In genomic region chrIII:7765974-7766373, ce11 we compare ENCODE assay signal across 8 worm cellular contexts.
TF ChIP-seq lines count a peak whose summit lies in the region.

Gene ZK686.2 (minus strand): TSS chrIII:7766052.

TF ChIP-seq in whole organism, L1 larva, 84 proteins besides CTCF, POLR2A, EP300 and RAD21 (continues in another document):
- TF ChIP-seq efl-1 (optimal IDR thresholded peaks at IDR 0.05; lab: Kevin White, UChicago) (peak; percentile 37), efl-1 (GFP tag; optimal IDR thresholded peaks at IDR 0.05 in 1 of 2; lab: Kevin White, UChicago) (peak; percentile 28 to 91), mab-9 (GFP tag; IDR thresholded peaks at IDR 0.05; lab: Robert Waterston, UW) (no peak), F16B12.6 (tag; optimal IDR thresholded peaks at IDR 0.05; lab: Kevin White, UChicago) (peak; percentile 29), sup-37 (GFP tag; optimal IDR thresholded peaks at IDR 0.05; lab: Kevin White, UChicago) (no peak), nhr-20 (tag; optimal IDR thresholded peaks at IDR 0.05; lab: Kevin White, UChicago) (peak; percentile 28), lin-15B (tag; optimal IDR thresholded peaks at IDR 0.05; lab: Kevin White, UChicago) (peak; percentile 27), egl-13 (tag; optimal IDR thresholded peaks at IDR 0.05; lab: Kevin White, UChicago) (peak; percentile 21), skn-1 (tag; optimal IDR thresholded peaks at IDR 0.05; lab: Kevin White, UChicago) (peak; percentile 11), aly-2 (tag; optimal IDR thresholded peaks at IDR 0.05; lab: Kevin White, UChicago) (no peak), nhr-71 (tag; optimal IDR thresholded peaks at IDR 0.05; lab: Kevin White, UChicago) (peak; percentile 48)

TF ChIP-seq in whole organism, L2 larva, 48 proteins besides CTCF, POLR2A, EP300 and RAD21 (continues in another document):
- TF ChIP-seq mab-5 (tag; optimal IDR thresholded peaks at IDR 0.05; lab: Kevin White, UChicago) (peak; percentile 46), nhr-10 (tag; optimal IDR thresholded peaks at IDR 0.05; lab: Kevin White, UChicago) (no peak), unc-62 (GFP tag; optimal IDR thresholded peaks at IDR 0.05; lab: Kevin White, UChicago) (no peak), crh-2 (tag; optimal IDR thresholded peaks at IDR 0.05; lab: Kevin White, UChicago) (peak; percentile 33), nhr-21 (tag; optimal IDR thresholded peaks at IDR 0.05; lab: Kevin White, UChicago) (no peak), lin-13 (GFP tag; optimal IDR thresholded peaks at IDR 0.05; lab: Kevin White, UChicago) (peak; percentile 37), peb-1 (tag; optimal IDR thresholded peaks at IDR 0.05; lab: Kevin White, UChicago) (no peak), lsy-2 (tag; optimal IDR thresholded peaks at IDR 0.05; lab: Kevin White, UChicago) (peak; percentile 3 to 81), sma-9 (GFP tag; optimal IDR thresholded peaks at IDR 0.05; lab: Kevin White, UChicago) (no peak), sma-9 (tag; optimal IDR thresholded peaks at IDR 0.05; lab: Kevin White, UChicago) (no peak), gmeb-1 (tag; optimal IDR thresholded peaks at IDR 0.05; lab: Kevin White, UChicago) (peak; percentile 47), nhr-11 (tag; optimal IDR thresholded peaks at IDR 0.05; lab: Kevin White, UChicago) (no peak)

TF ChIP-seq in whole organism, L3 larva, 47 proteins besides CTCF, POLR2A, EP300 and RAD21:
- TF ChIP-seq elt-2 (tag; optimal IDR thresholded peaks at IDR 0.05; lab: Kevin White, UChicago) (no peak), ceh-9 (tag; optimal IDR thresholded peaks at IDR 0.05; lab: Kevin White, UChicago) (no peak), pha-4 (tag; optimal IDR thresholded peaks at IDR 0.05; lab: Kevin White, UChicago) (peak; percentile 69), ceh-28 (tag; optimal IDR thresholded peaks at IDR 0.05; lab: Kevin White, UChicago) (peak; percentile 55), R02D3.7 (tag; optimal IDR thresholded peaks at IDR 0.05; lab: Kevin White, UChicago) (peak; percentile 93), lin-15B (tag; optimal IDR thresholded peaks at IDR 0.05; lab: Kevin White, UChicago) (peak; percentile 35), nfya-1 (tag; optimal IDR thresholded peaks at IDR 0.05; lab: Kevin White, UChicago; ENCODE audit: insufficient read depth) (peak; percentile 58), nhr-23 (tag; optimal IDR thresholded peaks at IDR 0.05; lab: Kevin White, UChicago) (peak; percentile 44), zag-1 (tag; optimal IDR thresholded peaks at IDR 0.05; lab: Kevin White, UChicago) (no peak)

TF ChIP-seq in whole organism, L4 larva, 104 proteins besides CTCF, POLR2A, EP300 and RAD21 (continues in another document):
- peak; percentile 93 for TF ChIP-seq Y48G9A.11 (GFP tag; IDR thresholded peaks at IDR 0.05; lab: Robert Waterston, UW)
- no peak for TF ChIP-seq daf-16 (GFP tag; optimal IDR thresholded peaks at IDR 0.05; lab: Kevin White, UChicago)
- peak; percentile 13 for TF ChIP-seq daf-16 (tag; optimal IDR thresholded peaks at IDR 0.05; lab: Kevin White, UChicago)
- peak in 1 of 2 experiments; percentile 73 for TF ChIP-seq lsy-2 (tag; optimal IDR thresholded peaks at IDR 0.05; lab: Kevin White, UChicago)
- no peak for TF ChIP-seq vab-7 (GFP tag; IDR thresholded peaks at IDR 0.05; lab: Robert Waterston, UW)
- peak; percentile 60 for TF ChIP-seq R02D3.7 (tag; optimal IDR thresholded peaks at IDR 0.05; lab: Kevin White, UChicago)
- no peak for TF ChIP-seq ceh-32 (tag; optimal IDR thresholded peaks at IDR 0.05; lab: Kevin White, UChicago; ENCODE audit: poor library complexity)
- peak; percentile 93 for TF ChIP-seq T20F7.1 (GFP tag; optimal IDR thresholded peaks at IDR 0.05; lab: Kevin White, UChicago)
- TF ChIP-seq dpl-1 (GFP tag; optimal IDR thresholded peaks at IDR 0.05; lab: Kevin White, UChicago): peak; percentile 19
- TF ChIP-seq rbr-2 (tag; optimal IDR thresholded peaks at IDR 0.05; lab: Kevin White, UChicago): peak; percentile 2
- peak; percentile 67 for TF ChIP-seq mes-2 (tag; optimal IDR thresholded peaks at IDR 0.05; lab: Kevin White, UChicago; ENCODE audit: poor library complexity, severe bottlenecking)
- no peak for TF ChIP-seq hlh-11 (tag; optimal IDR thresholded peaks at IDR 0.05; lab: Kevin White, UChicago)

TF ChIP-seq in whole organism, late embryonic, 69 proteins besides CTCF, POLR2A, EP300 and RAD21:
- TF ChIP-seq ceh-48 (tag; optimal IDR thresholded peaks at IDR 0.05; lab: Kevin White, UChicago) (peak; percentile 77), nfya-1 (tag; optimal IDR thresholded peaks at IDR 0.05; lab: Kevin White, UChicago) (peak; percentile 24), unc-42 (tag; optimal IDR thresholded peaks at IDR 0.05; lab: Kevin White, UChicago) (peak; percentile 40), ref-2 (tag; optimal IDR thresholded peaks at IDR 0.05; lab: Kevin White, UChicago) (no peak)
TF ChIP-seq in whole organism, late embryonic: peak in this region for 3.

TF ChIP-seq in whole organism, midembryonic, 9 proteins besides CTCF, POLR2A, EP300 and RAD21:
- TF ChIP-seq med-1 (GFP tag; optimal IDR thresholded peaks at IDR 0.05; lab: Kevin White, UChicago; ENCODE audit: insufficient read depth) (no peak), klf-2 (GFP tag; conservative IDR thresholded peaks at IDR 0.05; lab: Robert Waterston, UW) (no peak), ztf-29 (GFP tag; IDR thresholded peaks at IDR 0.05; lab: Robert Waterston, UW) (no peak), flt-1 (GFP tag; IDR thresholded peaks at IDR 0.05; lab: Robert Waterston, UW) (0 out of 2 replicates have a peak, but pooled peaks have one; percentile 19), ztf-23 (GFP tag; IDR thresholded peaks at IDR 0.05; lab: Robert Waterston, UW) (no peak), ref-1 (GFP tag; conservative IDR thresholded peaks at IDR 0.05; lab: Robert Waterston, UW) (no peak), cog-1 (tag; optimal IDR thresholded peaks at IDR 0.05; lab: Kevin White, UChicago) (no peak), T22C8.4 (GFP tag; IDR thresholded peaks at IDR 0.05; lab: Robert Waterston, UW) (peak; percentile 55), tab-1 (GFP tag; IDR thresholded peaks at IDR 0.05; lab: Robert Waterston, UW) (no peak)

TF ChIP-seq in whole organism, mixed stage, embryonic, 35 proteins besides CTCF, POLR2A, EP300 and RAD21:
- TF ChIP-seq mep-1 (tag; optimal IDR thresholded peaks at IDR 0.05; lab: Kevin White, UChicago): peak; percentile 58
- peak; percentile 64 for TF ChIP-seq lsy-2 (tag; optimal IDR thresholded peaks at IDR 0.05; lab: Kevin White, UChicago)
- TF ChIP-seq snpc-4 (tag; optimal IDR thresholded peaks at IDR 0.05; lab: Kevin White, UChicago): no peak
- peak; percentile 35 for TF ChIP-seq ceh-39 (tag; optimal IDR thresholded peaks at IDR 0.05; lab: Kevin White, UChicago)
- TF ChIP-seq tbx-8 (GFP tag; optimal IDR thresholded peaks at IDR 0.05; lab: Kevin White, UChicago): no peak
- no peak for TF ChIP-seq nhr-2 (tag; optimal IDR thresholded peaks at IDR 0.05; lab: Kevin White, UChicago)
- peak; percentile 81 for TF ChIP-seq ces-1 (GFP tag; optimal IDR thresholded peaks at IDR 0.05; lab: Kevin White, UChicago)
- TF ChIP-seq mab-5 (tag; optimal IDR thresholded peaks at IDR 0.05; lab: Kevin White, UChicago): peak; percentile 32
- TF ChIP-seq unc-120 (tag; optimal IDR thresholded peaks at IDR 0.05; lab: Kevin White, UChicago; ENCODE audit: poor library complexity, severe bottlenecking): peak; percentile 20
TF ChIP-seq in whole organism, mixed stage, embryonic: peak in this region for 6.

TF ChIP-seq in whole organism, young adult, 124 proteins besides CTCF, POLR2A, EP300 and RAD21:
- TF ChIP-seq attf-5 (GFP tag; optimal IDR thresholded peaks at IDR 0.05; lab: Kevin White, UChicago) (peak; percentile 14), attf-3 (GFP tag; conservative IDR thresholded peaks at IDR 0.05; lab: Robert Waterston, UW) (peak; percentile 93), sdz-38 (tag; optimal IDR thresholded peaks at IDR 0.05; lab: Kevin White, UChicago) (no peak)
